Worm (Caenorhabditis elegans): ENCODE results near the gene T05G5.5.

- TF ChIP-seq nhr-237 (tag; optimal IDR thresholded peaks at IDR 0.05) = no peak
- TF ChIP-seq elt-1 (tag; optimal IDR thresholded peaks at IDR 0.05) = no peak
- TF ChIP-seq ztf-11 (tag; optimal IDR thresholded peaks at IDR 0.05) = no peak
- no peak for TF ChIP-seq ceh-82 (tag; optimal IDR thresholded peaks at IDR 0.05)
- no peak for TF ChIP-seq nhr-11 (tag; optimal IDR thresholded peaks at IDR 0.05)
- no peak for TF ChIP-seq gmeb-1 (tag; optimal IDR thresholded peaks at IDR 0.05)
- TF ChIP-seq lsy-2 (tag; optimal IDR thresholded peaks at IDR 0.05) = no peak
- no peak for TF ChIP-seq ZK546.5 (tag; optimal IDR thresholded peaks at IDR 0.05)
- no peak for TF ChIP-seq ama-1 (optimal IDR thresholded peaks at IDR 0.05)
- TF ChIP-seq nhr-25 (tag; optimal IDR thresholded peaks at IDR 0.05) = no peak
Observed at ce11 chrIII:9745333-9745897, 5.8 kb downstream of the T05G5.5 start.
